Worm (Caenorhabditis elegans) whole organism, L2 larva: Measurements from ENCODE around the gene pms-2.

Experiments
- C34F6.9 ChIP-seq: fragments of 150-350 bp; optimal IDR thresholded peaks from 2 replicates; lab custom pipeline; 2014; ENCODE audit warnings: missing biosample characterization, missing genetic modification characterization
- F13H6.1 ChIP-seq: sonication (generic microtip); optimal IDR thresholded peaks from 2 replicates; lab custom pipeline; 2016; ENCODE audit warnings: missing genetic modification characterization, missing compliant biosample characterization
- R02D3.7 ChIP-seq: fragments of 150-350 bp; optimal IDR thresholded peaks from 2 replicates; lab custom pipeline; 2014; ENCODE audit warnings: missing biosample characterization, missing genetic modification characterization
- Y55F3AM.14 ChIP-seq: fragments of 200-800 bp; sonication (Bioruptor generic); optimal IDR thresholded peaks from 2 replicates; lab custom pipeline; 2018; ENCODE audit warnings: mild to moderate bottlenecking, missing genetic modification characterization, missing compliant biosample characterization
- ZK546.5 ChIP-seq: sonication (generic microtip); optimal IDR thresholded peaks from 2 replicates; lab custom pipeline; 2017; ENCODE audit warnings: missing biosample characterization, missing genetic modification characterization
- alr-1 ChIP-seq: fragments of 150-350 bp; optimal IDR thresholded peaks from 2 replicates; lab custom pipeline; 2014; ENCODE audit warnings: missing biosample characterization, missing genetic modification characterization
- aly-2 ChIP-seq: fragments of 150-350 bp; optimal IDR thresholded peaks from 2 replicates; lab custom pipeline; 2014; ENCODE audit warnings: missing biosample characterization, missing genetic modification characterization
- ama-1 ChIP-seq: fragments of 150-350 bp; optimal IDR thresholded peaks from 2 replicates; lab custom pipeline; 2018; ENCODE audit warnings: inconsistent platforms
- blmp-1 ChIP-seq: sonication (generic microtip); optimal IDR thresholded peaks from 2 replicates; lab custom pipeline; 2017; ENCODE audit warnings: missing genetic modification characterization, mild to moderate bottlenecking, missing compliant biosample characterization, antibody characterized with exemption, moderate library complexity; ENCODE audit not compliant: insufficient read depth
- ceh-16 ChIP-seq: fragments of 150-350 bp; optimal IDR thresholded peaks from 2 replicates; lab custom pipeline; 2014; ENCODE audit warnings: missing biosample characterization, missing genetic modification characterization
- ceh-82 ChIP-seq: fragments of 150-350 bp; optimal IDR thresholded peaks from 2 replicates; lab custom pipeline; 2014; ENCODE audit warnings: missing biosample characterization, missing genetic modification characterization
- crh-2 ChIP-seq: sonication (generic microtip); optimal IDR thresholded peaks from 2 replicates; lab custom pipeline; 2017; ENCODE audit warnings: missing biosample characterization, missing genetic modification characterization
- dmd-4 ChIP-seq: sonication (generic microtip); optimal IDR thresholded peaks from 2 replicates; lab custom pipeline; 2017; ENCODE audit warnings: missing biosample characterization, missing genetic modification characterization
- egl-27 ChIP-seq: sonication (generic microtip); optimal IDR thresholded peaks from 3 replicates; lab custom pipeline; 2017; ENCODE audit warnings: missing biosample characterization, missing genetic modification reagents, missing genetic modification characterization
- elt-1 ChIP-seq: fragments of 150-350 bp; optimal IDR thresholded peaks from 2 replicates; lab custom pipeline; 2014; ENCODE audit warnings: missing biosample characterization, missing genetic modification characterization
- elt-3 ChIP-seq: sonication (generic microtip); optimal IDR thresholded peaks from 2 replicates; lab custom pipeline; 2017; ENCODE audit warnings: missing biosample characterization, missing genetic modification characterization
- fos-1 ChIP-seq: fragments of 150-350 bp; optimal IDR thresholded peaks from 2 replicates; lab custom pipeline; 2014; ENCODE audit warnings: missing biosample characterization, missing genetic modification characterization
- gmeb-1 ChIP-seq: fragments of 150-350 bp; optimal IDR thresholded peaks from 2 replicates; lab custom pipeline; 2014; ENCODE audit warnings: missing biosample characterization, missing genetic modification characterization
- lin-11 ChIP-seq: fragments of 150-350 bp; sonication (generic microtip); optimal IDR thresholded peaks from 2 replicates; lab custom pipeline; 2014; ENCODE audit warnings: missing biosample characterization, missing genetic modification characterization, inconsistent platforms, mixed read lengths
- lin-13 ChIP-seq: fragments of 150-350 bp; optimal IDR thresholded peaks from 2 replicates; lab custom pipeline; 2014; ENCODE audit warnings: missing biosample characterization, missing genetic modification reagents, missing genetic modification characterization
- lin-39 ChIP-seq: fragments of 150-350 bp; optimal IDR thresholded peaks from 2 replicates; lab custom pipeline; 2014; ENCODE audit warnings: missing biosample characterization, missing genetic modification reagents, missing genetic modification characterization
- lsy-2 ChIP-seq, 2 experiments: fragments of 150-350 bp in 1 of 2; sonication (generic microtip) in 1 of 2; optimal IDR thresholded peaks; 2 replicates each; lab custom pipeline; 2014 to 2017; ENCODE audit warnings: missing biosample characterization in 2 of 2, missing genetic modification characterization in 2 of 2
- mab-5 ChIP-seq: fragments of 150-350 bp; optimal IDR thresholded peaks from 2 replicates; lab custom pipeline; 2014; ENCODE audit warnings: missing biosample characterization, missing genetic modification characterization
- mbf-1 ChIP-seq: sonication (generic microtip); optimal IDR thresholded peaks from 2 replicates; lab custom pipeline; 2017; ENCODE audit warnings: missing biosample characterization, missing genetic modification characterization
- mdl-1 ChIP-seq, 2 experiments: fragments of 150-350 bp in 1 of 2; sonication (generic microtip) in 1 of 2; optimal IDR thresholded peaks; 2 replicates each; lab custom pipeline; 2017; ENCODE audit warnings: missing biosample characterization in 2 of 2, missing genetic modification characterization in 2 of 2
- nhr-10 ChIP-seq: sonication (generic microtip); optimal IDR thresholded peaks from 2 replicates; lab custom pipeline; 2017; ENCODE audit warnings: missing biosample characterization, missing genetic modification characterization
- nhr-11 ChIP-seq: fragments of 150-350 bp; optimal IDR thresholded peaks from 2 replicates; lab custom pipeline; 2014; ENCODE audit warnings: missing biosample characterization, missing genetic modification characterization
- nhr-12 ChIP-seq: fragments of 150-350 bp; optimal IDR thresholded peaks from 2 replicates; lab custom pipeline; 2014; ENCODE audit warnings: missing biosample characterization, missing genetic modification characterization
- nhr-129 ChIP-seq: fragments of 150-350 bp; optimal IDR thresholded peaks from 2 replicates; lab custom pipeline; 2014; ENCODE audit warnings: missing biosample characterization, missing genetic modification characterization
- nhr-21 ChIP-seq: fragments of 150-350 bp; optimal IDR thresholded peaks from 2 replicates; lab custom pipeline; 2014; ENCODE audit warnings: missing biosample characterization, missing genetic modification characterization
- nhr-23 ChIP-seq: fragments of 150-350 bp; optimal IDR thresholded peaks from 2 replicates; lab custom pipeline; 2014; ENCODE audit warnings: missing biosample characterization, missing genetic modification reagents, missing genetic modification characterization
- nhr-237 ChIP-seq: fragments of 150-350 bp; optimal IDR thresholded peaks from 2 replicates; lab custom pipeline; 2014; ENCODE audit warnings: missing biosample characterization, missing genetic modification characterization
- nhr-25 ChIP-seq: fragments of 150-350 bp; sonication (generic microtip); optimal IDR thresholded peaks from 3 replicates; lab custom pipeline; 2014; ENCODE audit warnings: missing biosample characterization, missing genetic modification characterization
- nhr-6 ChIP-seq: fragments of 150-350 bp; optimal IDR thresholded peaks from 2 replicates; lab custom pipeline; 2014; ENCODE audit warnings: missing biosample characterization, missing genetic modification characterization
- nhr-77 ChIP-seq: fragments of 150-350 bp; optimal IDR thresholded peaks from 2 replicates; lab custom pipeline; 2014; ENCODE audit warnings: missing biosample characterization, missing genetic modification characterization
- peb-1 ChIP-seq: fragments of 150-350 bp; optimal IDR thresholded peaks from 2 replicates; lab custom pipeline; 2014; ENCODE audit warnings: missing biosample characterization, missing genetic modification characterization
- sem-4 ChIP-seq: fragments of 150-350 bp; optimal IDR thresholded peaks from 2 replicates; lab custom pipeline; 2014; ENCODE audit warnings: missing biosample characterization, missing genetic modification reagents, missing genetic modification characterization
- skn-1 ChIP-seq: sonication (generic microtip); optimal IDR thresholded peaks from 2 replicates; lab custom pipeline; 2017; ENCODE audit warnings: missing biosample characterization, missing genetic modification characterization
- sma-3 ChIP-seq: sonication (generic microtip); optimal IDR thresholded peaks from 2 replicates; lab custom pipeline; 2016; ENCODE audit warnings: missing genetic modification reagents, missing genetic modification characterization, missing compliant biosample characterization
- sma-9 ChIP-seq, 2 experiments: fragments of 150-350 bp in 1 of 2; sonication (generic microtip) in 1 of 2; optimal IDR thresholded peaks; 2 replicates each; lab custom pipeline; 2014 to 2016; ENCODE audit warnings: missing genetic modification characterization in 2 of 2, mild to moderate bottlenecking in 1 of 2, missing biosample characterization in 1 of 2, missing compliant biosample characterization in 1 of 2, missing genetic modification reagents in 1 of 2, moderate library complexity in 1 of 2
- snpc-4 ChIP-seq: fragments of 150-350 bp; optimal IDR thresholded peaks from 2 replicates; lab custom pipeline; 2014; ENCODE audit warnings: missing biosample characterization, missing genetic modification characterization
- unc-39 ChIP-seq: fragments of 150-350 bp; optimal IDR thresholded peaks from 2 replicates; lab custom pipeline; 2014; ENCODE audit warnings: missing biosample characterization, missing genetic modification characterization
- unc-55 ChIP-seq: fragments of 150-350 bp; sonication (generic microtip); optimal IDR thresholded peaks from 3 replicates; lab custom pipeline; 2014; ENCODE audit warnings: missing biosample characterization, missing genetic modification reagents, missing genetic modification characterization
- unc-62 ChIP-seq: fragments of 150-350 bp; optimal IDR thresholded peaks from 2 replicates; lab custom pipeline; 2014; ENCODE audit warnings: missing biosample characterization, missing genetic modification reagents, missing genetic modification characterization
- zag-1 ChIP-seq: fragments of 150-350 bp; optimal IDR thresholded peaks from 2 replicates; lab custom pipeline; 2014; ENCODE audit warnings: missing biosample characterization, missing genetic modification characterization
- ztf-1 ChIP-seq: fragments of 200-800 bp; sonication (Bioruptor generic); conservative IDR thresholded peaks from 2 replicates; pipeline ENCODE4 v1.3.6; 2022; ENCODE audit warnings: missing genetic modification characterization, missing compliant biosample characterization
- ztf-11 ChIP-seq: sonication (generic microtip); optimal IDR thresholded peaks from 2 replicates; lab custom pipeline; 2017; ENCODE audit warnings: missing biosample characterization, missing genetic modification characterization
- ztf-4 ChIP-seq: fragments of 150-350 bp; optimal IDR thresholded peaks from 2 replicates; lab custom pipeline; 2014; ENCODE audit warnings: missing biosample characterization, missing genetic modification characterization

pms-2 gene

DNA sequence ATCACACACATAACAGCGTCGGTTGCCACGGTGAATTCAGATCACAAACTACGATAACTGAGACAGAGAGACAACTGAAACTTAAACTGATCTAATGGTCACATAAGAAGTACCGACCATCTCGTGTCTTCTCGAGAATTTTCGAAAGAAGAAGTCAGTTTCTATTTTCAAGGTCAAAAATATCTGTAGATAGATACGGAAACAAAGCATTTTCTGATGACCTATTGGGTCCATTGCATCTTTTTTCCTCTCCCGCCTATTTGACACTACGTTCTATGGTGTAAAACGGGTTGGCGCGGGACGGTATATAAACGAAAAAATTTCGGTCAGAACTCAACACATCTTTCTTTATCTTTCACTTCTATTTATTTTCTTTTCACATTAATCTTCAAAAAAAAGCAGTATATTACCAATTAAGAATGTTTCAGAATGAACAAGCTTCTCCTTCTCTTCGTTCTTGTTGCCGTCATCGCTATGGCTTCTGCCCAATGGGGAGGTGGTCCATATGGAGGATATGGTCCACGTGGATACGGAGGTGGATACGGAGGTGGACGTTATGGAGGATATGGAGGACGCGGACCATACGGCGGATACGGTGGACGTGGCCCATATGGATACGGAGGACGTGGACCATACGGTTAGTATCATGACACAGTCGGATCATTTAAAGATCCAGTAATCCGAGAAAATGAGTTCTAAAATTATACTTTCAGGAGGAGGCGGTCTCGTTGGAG lies 45.7 kb upstream of the pms-2 start, which contains the start of gene nlp-24:
nlp-24 (plus strand) TSS at position 429 of the 734 bp plus-strand sequence.
- TF ChIP-seq nhr-77 (tag; lab: Kevin White, UChicago) = no peak
- TF ChIP-seq elt-1 (tag; lab: Kevin White, UChicago) = peak; percentile 2
- TF ChIP-seq mab-5 (tag; lab: Kevin White, UChicago) = no peak
- no peak for TF ChIP-seq nhr-11 (tag; lab: Kevin White, UChicago)
- peak; percentile 90 for TF ChIP-seq nhr-25 (tag; lab: Kevin White, UChicago)
- no peak for TF ChIP-seq lin-13 (GFP tag; lab: Kevin White, UChicago)
- no peak for TF ChIP-seq unc-55
- TF ChIP-seq lin-11 (tag; lab: Kevin White, UChicago) = no peak
- no peak for TF ChIP-seq ceh-82 (tag; lab: Kevin White, UChicago)
- peak; percentile 70 for TF ChIP-seq nhr-21 (tag; lab: Kevin White, UChicago)
- TF ChIP-seq crh-2 (tag; lab: Kevin White, UChicago) = peak; percentile 19
- peak; percentile 61 for TF ChIP-seq ceh-16 (tag; lab: Kevin White, UChicago)
- TF ChIP-seq elt-3 (tag; lab: Kevin White, UChicago) = no peak
- TF ChIP-seq unc-62 (GFP tag; lab: Kevin White, UChicago) = no peak
- no peak for TF ChIP-seq gmeb-1 (tag; lab: Kevin White, UChicago)
- TF ChIP-seq nhr-6 (tag; lab: Kevin White, UChicago) = peak; percentile 49
- TF ChIP-seq zag-1 (tag; lab: Kevin White, UChicago) = no peak
- TF ChIP-seq Y55F3AM.14 = no peak
- TF ChIP-seq mdl-1 (tag; optimal IDR thresholded peaks at IDR 0.05; lab: Kevin White, UChicago) = no peak
- peak; percentile 76 for TF ChIP-seq ama-1 (lab: Kevin White, UChicago)
- TF ChIP-seq ztf-4 (tag; lab: Kevin White, UChicago) = no peak
- no peak for TF ChIP-seq ztf-1 (GFP tag; lab: Robert Waterston, UW)
- TF ChIP-seq snpc-4 (tag; lab: Kevin White, UChicago) = no peak
- TF ChIP-seq ZK546.5 = no peak
- TF ChIP-seq ztf-11 (tag; lab: Kevin White, UChicago) = no peak
- peak; percentile 20 for TF ChIP-seq fos-1 (tag; lab: Kevin White, UChicago)
- no peak for TF ChIP-seq nhr-10 (tag; lab: Kevin White, UChicago)
- TF ChIP-seq nhr-237 (tag; lab: Kevin White, UChicago) = no peak
- TF ChIP-seq sma-9 (GFP tag; optimal IDR thresholded peaks at IDR 0.05; lab: Kevin White, UChicago) = peak; percentile 72
- no peak for TF ChIP-seq sma-9 (tag; optimal IDR thresholded peaks at IDR 0.05; lab: Kevin White, UChicago)
- TF ChIP-seq lin-39 (tag; lab: Kevin White, UChicago) = no peak
- TF ChIP-seq dmd-4 (tag; lab: Kevin White, UChicago) = no peak
- TF ChIP-seq mbf-1 (tag; lab: Kevin White, UChicago) = no peak
- TF ChIP-seq sem-4 = no peak
- peak; percentile 39 for TF ChIP-seq sma-3 (GFP tag; lab: Kevin White, UChicago)
- TF ChIP-seq F13H6.1 = no peak
- peak in 1 of 2 experiments; percentile 46 for TF ChIP-seq lsy-2 (tag; optimal IDR thresholded peaks at IDR 0.05; lab: Kevin White, UChicago)
- TF ChIP-seq peb-1 (tag; lab: Kevin White, UChicago) = no peak
- TF ChIP-seq nhr-129 = peak; percentile 24
- TF ChIP-seq R02D3.7 (tag; lab: Kevin White, UChicago) = no peak
- TF ChIP-seq alr-1 = no peak
- TF ChIP-seq skn-1 (tag; lab: Kevin White, UChicago) = no peak
- TF ChIP-seq unc-39 = no peak
- TF ChIP-seq C34F6.9 (tag; lab: Kevin White, UChicago) = no peak
- TF ChIP-seq aly-2 (tag; lab: Kevin White, UChicago) = no peak
- no peak for TF ChIP-seq nhr-23 (tag; lab: Kevin White, UChicago)
- TF ChIP-seq egl-27 (tag; lab: Kevin White, UChicago) = no peak
- TF ChIP-seq nhr-12 (tag; lab: Kevin White, UChicago) = no peak
- peak; percentile 79 for TF ChIP-seq blmp-1 (tag; lab: Kevin White, UChicago)
